Fruit fly (Drosophila melanogaster) whole organism, pupa: ENCODE results near the gene alien.

Experiments
- CG14655 ChIP-seq: fragments of 200-800 bp; sonication (Bioruptor generic); optimal IDR thresholded peaks from 3 replicates; lab custom pipeline; 2017; ENCODE audit warnings: mild to moderate bottlenecking, missing biosample characterization, missing genetic modification reagents, missing genetic modification characterization
- CG17806 ChIP-seq: fragments of 200-800 bp; sonication (Bioruptor generic); optimal IDR thresholded peaks from 2 replicates; lab custom pipeline; 2018; ENCODE audit warnings: missing biosample characterization, mild to moderate bottlenecking, missing genetic modification characterization, moderate library complexity
- CG32121 ChIP-seq: fragments of 200-800 bp; sonication (Bioruptor generic); IDR thresholded peaks from 2 replicates; pipeline ENCODE4 v1.3.6; 2022; ENCODE audit warnings: missing biosample characterization, missing genetic modification characterization
- CG4496 ChIP-seq: fragments of 200-800 bp; sonication (Bioruptor generic); IDR thresholded peaks from 3 replicates; pipeline ENCODE4 v1.3.6; 2022; ENCODE audit warnings: missing biosample characterization, missing genetic modification characterization
- CG8159 ChIP-seq: fragments of 200-800 bp; sonication (Bioruptor generic); optimal IDR thresholded peaks from 3 replicates; lab custom pipeline; 2018; ENCODE audit warnings: missing biosample characterization, mild to moderate bottlenecking, missing genetic modification characterization, moderate library complexity
- Pif1B ChIP-seq: fragments of 200-800 bp; sonication (Bioruptor generic); optimal IDR thresholded peaks from 3 replicates; lab custom pipeline; 2016; ENCODE audit warnings: missing biosample characterization, missing genetic modification characterization
- fd96Ca ChIP-seq: fragments of 200-800 bp; sonication (Bioruptor generic); IDR thresholded peaks from 3 replicates; pipeline ENCODE4 v1.3.6; 2022; ENCODE audit warnings: missing biosample characterization, missing genetic modification characterization

DNA sequence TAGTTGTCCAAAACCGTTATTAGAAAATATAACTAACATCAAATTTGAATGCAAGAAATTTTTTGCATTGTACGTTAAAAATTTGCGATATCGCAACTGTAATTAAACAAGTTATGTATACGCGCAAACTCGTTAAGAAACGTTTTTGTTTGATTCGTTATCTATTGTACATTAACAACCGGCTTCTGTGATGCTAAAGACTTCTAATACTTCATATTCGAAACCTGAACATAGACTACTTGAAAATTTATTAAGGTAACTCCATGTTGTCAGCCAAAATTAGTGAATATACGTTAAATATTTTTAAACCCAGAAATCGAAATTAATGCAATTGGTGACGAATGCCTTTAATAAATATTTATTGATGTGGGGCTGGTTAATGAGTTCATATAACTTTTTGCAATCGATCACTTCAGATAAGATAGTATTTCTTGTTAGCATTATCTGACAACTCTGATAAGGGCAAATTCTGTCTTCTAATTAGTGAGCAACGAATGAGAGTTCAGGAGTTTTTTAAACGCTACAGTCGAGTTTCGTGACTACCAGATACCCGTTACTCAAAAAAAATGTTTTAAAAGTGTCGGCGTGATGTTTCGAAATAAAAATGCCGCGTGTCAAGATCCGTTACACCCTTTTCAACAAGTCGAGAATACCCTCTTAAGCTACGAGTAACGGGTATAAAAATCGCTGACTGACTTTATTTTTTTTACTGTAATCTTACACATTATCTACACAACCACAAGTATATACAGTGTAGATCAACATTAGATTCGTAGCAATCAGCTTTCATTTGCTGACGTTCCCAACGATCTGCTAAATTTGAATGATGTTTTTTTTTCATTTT, 44.8 kb downstream of the alien start:
- TF ChIP-seq CG14655 = peak; percentile 60
- no peak; the same call in 1 of the 3 replicates for TF ChIP-seq fd96Ca (GFP tag; lab: Robert Waterston, UW)
- peak; percentile 23 for TF ChIP-seq Pif1B (GFP tag; lab: Kevin White, UChicago)
- peak; percentile 41 for TF ChIP-seq CG17806 (tag; lab: Kevin White, UChicago)
- TF ChIP-seq CG8159 = peak; percentile 36
- TF ChIP-seq CG4496 = peak; percentile 78
- TF ChIP-seq CG32121 (GFP tag; lab: Robert Waterston, UW) = peak; percentile 74
